Worm (Caenorhabditis elegans) whole organism, late embryonic: ENCODE data around the gene dhhc-6.

Source experiments
- C08G9.2 ChIP-seq: sonication (generic microtip); optimal IDR thresholded peaks from 2 replicates; lab custom pipeline; 2016; ENCODE audit warnings: mild to moderate bottlenecking, missing genetic modification characterization, moderate library complexity, missing compliant biosample characterization
- C38D4.7 ChIP-seq: fragments of 200-800 bp; sonication (Bioruptor generic); optimal IDR thresholded peaks from 2 replicates; lab custom pipeline; 2018; ENCODE audit warnings: mild to moderate bottlenecking, missing genetic modification characterization, moderate library complexity, missing compliant biosample characterization
- F13H6.1 ChIP-seq: sonication (generic microtip); optimal IDR thresholded peaks from 2 replicates; lab custom pipeline; 2016; ENCODE audit warnings: missing genetic modification characterization, missing compliant biosample characterization
- K02D7.2 ChIP-seq: sonication (generic microtip); optimal IDR thresholded peaks from 2 replicates; lab custom pipeline; 2017; ENCODE audit warnings: mild to moderate bottlenecking, missing genetic modification characterization, missing compliant biosample characterization
- ama-1 ChIP-seq: fragments of 150-350 bp; optimal IDR thresholded peaks from 2 replicates; lab custom pipeline; 2014
- ceh-19 ChIP-seq: fragments of 200-800 bp; sonication (Bioruptor generic); optimal IDR thresholded peaks from 2 replicates; lab custom pipeline; 2018; ENCODE audit warnings: mild to moderate bottlenecking, missing genetic modification characterization, missing compliant biosample characterization
- ceh-22 ChIP-seq: sonication (generic microtip); optimal IDR thresholded peaks from 2 replicates; lab custom pipeline; 2017; ENCODE audit warnings: missing biosample characterization, missing genetic modification characterization
- ceh-31 ChIP-seq: sonication (generic microtip); optimal IDR thresholded peaks from 2 replicates; lab custom pipeline; 2016; ENCODE audit warnings: missing genetic modification characterization, missing compliant biosample characterization
- ceh-34 ChIP-seq: sonication (generic microtip); optimal IDR thresholded peaks from 2 replicates; lab custom pipeline; 2016; ENCODE audit warnings: mild to moderate bottlenecking, missing genetic modification characterization, missing compliant biosample characterization
- ceh-48 ChIP-seq: sonication (generic microtip); optimal IDR thresholded peaks from 2 replicates; lab custom pipeline; 2016; ENCODE audit warnings: missing genetic modification characterization, inconsistent platforms, missing compliant biosample characterization
- ceh-9 ChIP-seq: sonication (generic microtip); optimal IDR thresholded peaks from 2 replicates; lab custom pipeline; 2016; ENCODE audit warnings: mild to moderate bottlenecking, missing genetic modification characterization, inconsistent platforms, missing compliant biosample characterization
- dmd-4 ChIP-seq: sonication (generic microtip); optimal IDR thresholded peaks from 2 replicates; lab custom pipeline; 2016; ENCODE audit warnings: borderline replicate concordance, missing genetic modification characterization, missing compliant biosample characterization
- ets-4 ChIP-seq: sonication (generic microtip); optimal IDR thresholded peaks from 2 replicates; lab custom pipeline; 2016; ENCODE audit warnings: missing genetic modification characterization, missing compliant biosample characterization
- eyg-1 ChIP-seq: sonication (generic microtip); optimal IDR thresholded peaks from 2 replicates; lab custom pipeline; 2016; ENCODE audit warnings: missing genotype, missing genetic modification characterization, missing compliant biosample characterization
- fax-1 ChIP-seq: sonication (generic microtip); optimal IDR thresholded peaks from 2 replicates; lab custom pipeline; 2016; ENCODE audit warnings: missing genotype, missing genetic modification characterization, missing compliant biosample characterization
- fkh-10 ChIP-seq: fragments of 150-350 bp; optimal IDR thresholded peaks from 2 replicates; lab custom pipeline; 2014; ENCODE audit warnings: missing biosample characterization, missing genetic modification reagents, missing genetic modification characterization
- gmeb-2 ChIP-seq: sonication (generic microtip); optimal IDR thresholded peaks from 2 replicates; lab custom pipeline; 2016; ENCODE audit warnings: missing genetic modification characterization, inconsistent platforms, missing compliant biosample characterization
- hlh-13 ChIP-seq: fragments of 200-800 bp; sonication (Bioruptor generic); optimal IDR thresholded peaks from 2 replicates; lab custom pipeline; 2018; ENCODE audit warnings: mild to moderate bottlenecking, missing genetic modification characterization, missing compliant biosample characterization
- hlh-15 ChIP-seq: sonication (generic microtip); optimal IDR thresholded peaks from 2 replicates; lab custom pipeline; 2016; ENCODE audit warnings: missing genetic modification characterization, missing compliant biosample characterization
- hlh-30 ChIP-seq: sonication (generic microtip); optimal IDR thresholded peaks from 2 replicates; lab custom pipeline; 2017; ENCODE audit warnings: antibody characterized with exemption, missing genetic modification characterization, missing compliant biosample characterization; ENCODE audit not compliant: insufficient read depth
- hlh-6 ChIP-seq: sonication (generic microtip); optimal IDR thresholded peaks from 2 replicates; lab custom pipeline; 2016; ENCODE audit warnings: missing genotype, missing genetic modification characterization, missing compliant biosample characterization
- lim-6 ChIP-seq: sonication (generic microtip); optimal IDR thresholded peaks from 2 replicates; lab custom pipeline; 2016; ENCODE audit warnings: missing genetic modification characterization, missing compliant biosample characterization
- lin-11 ChIP-seq: fragments of 200-800 bp; sonication (Bioruptor generic); optimal IDR thresholded peaks from 2 replicates; lab custom pipeline; 2018; ENCODE audit warnings: mild to moderate bottlenecking, missing genetic modification characterization, missing compliant biosample characterization
- nfya-1 ChIP-seq: sonication (generic microtip); optimal IDR thresholded peaks from 2 replicates; lab custom pipeline; 2017; ENCODE audit warnings: missing genetic modification characterization, mild to moderate bottlenecking, missing compliant biosample characterization, antibody characterized with exemption, moderate library complexity
- nhr-11 ChIP-seq: fragments of 150-350 bp; optimal IDR thresholded peaks from 2 replicates; lab custom pipeline; 2014; ENCODE audit warnings: missing biosample characterization, missing genetic modification characterization
- npax-4 ChIP-seq: sonication (generic microtip); optimal IDR thresholded peaks from 2 replicates; lab custom pipeline; 2016; ENCODE audit warnings: missing genetic modification characterization, missing compliant biosample characterization
- odd-2 ChIP-seq: sonication (generic microtip); optimal IDR thresholded peaks from 2 replicates; lab custom pipeline; 2017; ENCODE audit warnings: antibody characterized with exemption, mild to moderate bottlenecking, missing genetic modification characterization, missing compliant biosample characterization
- pag-3 ChIP-seq: sonication (generic microtip); optimal IDR thresholded peaks from 2 replicates; lab custom pipeline; 2016; ENCODE audit warnings: missing compliant biosample characterization, missing genetic modification characterization, borderline replicate concordance
- pax-1 ChIP-seq: fragments of 150-350 bp; optimal IDR thresholded peaks from 2 replicates; lab custom pipeline; 2014; ENCODE audit warnings: missing biosample characterization, missing genetic modification characterization
- pha-4 ChIP-seq: fragments of 150-350 bp; optimal IDR thresholded peaks from 2 replicates; lab custom pipeline; 2018; ENCODE audit warnings: missing biosample characterization, missing genetic modification reagents, missing genetic modification characterization
- pros-1 ChIP-seq: fragments of 150-350 bp; optimal IDR thresholded peaks from 2 replicates; lab custom pipeline; 2014; ENCODE audit warnings: missing biosample characterization, missing genetic modification reagents, missing genetic modification characterization
- rnt-1 ChIP-seq: sonication (generic microtip); optimal IDR thresholded peaks from 2 replicates; lab custom pipeline; 2016; ENCODE audit warnings: missing genetic modification characterization, missing compliant biosample characterization
- sdc-2 ChIP-seq: sonication (generic microtip); optimal IDR thresholded peaks from 2 replicates; lab custom pipeline; 2016; ENCODE audit warnings: missing genotype, missing genetic modification characterization, missing compliant biosample characterization
- sox-2 ChIP-seq: fragments of 200-800 bp; sonication (Bioruptor generic); IDR thresholded peaks from 2 replicates; pipeline ENCODE4 v1.3.6; 2022; ENCODE audit warnings: missing genetic modification reagents, missing genetic modification characterization, missing compliant biosample characterization
- syd-9 ChIP-seq: sonication (generic microtip); optimal IDR thresholded peaks from 2 replicates; lab custom pipeline; 2016; ENCODE audit warnings: mild to moderate bottlenecking, missing genetic modification characterization, moderate library complexity, missing compliant biosample characterization
- tbx-2 ChIP-seq: sonication (generic microtip); optimal IDR thresholded peaks from 2 replicates; lab custom pipeline; 2016; ENCODE audit warnings: missing genetic modification characterization, missing compliant biosample characterization
- tbx-7 ChIP-seq: sonication (generic microtip); optimal IDR thresholded peaks from 2 replicates; lab custom pipeline; 2016; ENCODE audit warnings: missing genotype, missing genetic modification characterization, missing compliant biosample characterization
- ttx-3 ChIP-seq: sonication (generic microtip); optimal IDR thresholded peaks from 2 replicates; lab custom pipeline; 2016; ENCODE audit warnings: missing genetic modification reagents, missing genetic modification characterization, missing compliant biosample characterization
- unc-42 ChIP-seq: sonication (generic microtip); optimal IDR thresholded peaks from 2 replicates; lab custom pipeline; 2016; ENCODE audit warnings: missing genotype, missing genetic modification characterization, missing compliant biosample characterization
- zip-5 ChIP-seq: sonication (generic microtip); optimal IDR thresholded peaks from 2 replicates; lab custom pipeline; 2016; ENCODE audit warnings: missing genetic modification characterization, missing compliant biosample characterization

dhhc-6 gene

ce11 chrIV:12124314-12125084 lies at the start of gene dhhc-6:
dhhc-6 (plus strand) TSS chrIV:12124952.
- TF ChIP-seq pag-3 (tag; lab: Kevin White, UChicago) (no peak), eyg-1 (tag; lab: Kevin White, UChicago) (no peak), npax-4 (tag; lab: Kevin White, UChicago) (no peak), pax-1 (tag; lab: Kevin White, UChicago) (no peak), syd-9 (tag; lab: Kevin White, UChicago) (no peak), fax-1 (tag; lab: Kevin White, UChicago) (no peak), F13H6.1 (no peak), ttx-3 (no peak), lin-11 (tag; lab: Kevin White, UChicago) (no peak), ceh-48 (tag; lab: Kevin White, UChicago) (no peak), fkh-10 (GFP tag; lab: Kevin White, UChicago) (no peak), sox-2 (GFP tag; lab: Robert Waterston, UW) (no peak), hlh-15 (tag; lab: Kevin White, UChicago) (no peak), sdc-2 (no peak), tbx-7 (no peak)

- TF ChIP-seq ceh-19 (GFP tag; lab: Kevin White, UChicago): no peak
- no peak for TF ChIP-seq pax-1 (tag; lab: Kevin White, UChicago)
- no peak for TF ChIP-seq hlh-13 (GFP tag; lab: Kevin White, UChicago)
- TF ChIP-seq ceh-22 (tag; lab: Kevin White, UChicago): no peak
- TF ChIP-seq pag-3 (tag; lab: Kevin White, UChicago): no peak
- no peak for TF ChIP-seq tbx-2 (tag; lab: Kevin White, UChicago)
- no peak for TF ChIP-seq F13H6.1
- TF ChIP-seq sox-2 (GFP tag; lab: Robert Waterston, UW): no peak
- TF ChIP-seq ceh-34 (tag; lab: Kevin White, UChicago): no peak
- TF ChIP-seq ama-1 (lab: Kevin White, UChicago): no peak
- no peak for TF ChIP-seq C08G9.2 (tag; lab: Kevin White, UChicago)
- no peak for TF ChIP-seq C38D4.7 (GFP tag; lab: Kevin White, UChicago)
- TF ChIP-seq K02D7.2 (tag; lab: Kevin White, UChicago): no peak
Observed at ce11 chrIV:12075497-12075896, 49.3 kb upstream of the dhhc-6 start, which contains the start of gene K08E4.7. K08E4.7 (plus strand) TSS chrIV:12075797.

ce11 chrIV:12078112-12078812 lies 46.5 kb upstream of the dhhc-6 start, which contains the start of gene tmed-1:
tmed-1 (minus strand) TSS chrIV:12078162.
- TF ChIP-seq ceh-31 (tag; lab: Kevin White, UChicago) (no peak), hlh-6 (tag; lab: Kevin White, UChicago) (no peak), rnt-1 (no peak), zip-5 (no peak), pha-4 (tag; lab: Kevin White, UChicago) (no peak), dmd-4 (tag; lab: Kevin White, UChicago) (no peak), nfya-1 (no peak), ceh-22 (tag; lab: Kevin White, UChicago) (no peak)

ce11 chrIV:12078907-12079523 lies 45.7 kb upstream of the dhhc-6 start, which contains the start of gene lex-1:
lex-1 (plus strand) TSS chrIV:12079473.
- peak; percentile 27 for TF ChIP-seq unc-42 (tag; lab: Kevin White, UChicago)
- TF ChIP-seq gmeb-2 (tag; lab: Kevin White, UChicago): no peak
- no peak for TF ChIP-seq K02D7.2 (tag; lab: Kevin White, UChicago)
- no peak for TF ChIP-seq fkh-10 (GFP tag; lab: Kevin White, UChicago)
- TF ChIP-seq nfya-1: peak; percentile 38
- TF ChIP-seq ceh-9 (tag; lab: Kevin White, UChicago): no peak
- TF ChIP-seq pros-1 (tag; lab: Kevin White, UChicago): no peak
- TF ChIP-seq tbx-2 (tag; lab: Kevin White, UChicago): no peak
- TF ChIP-seq odd-2 (tag; lab: Kevin White, UChicago): no peak
- TF ChIP-seq zip-5: no peak
- TF ChIP-seq ets-4 (tag; lab: Kevin White, UChicago): no peak
- TF ChIP-seq nhr-11 (tag; lab: Kevin White, UChicago): no peak
- peak; percentile 75 for TF ChIP-seq hlh-30 (tag; lab: Kevin White, UChicago)
- TF ChIP-seq ceh-31 (tag; lab: Kevin White, UChicago): peak; percentile 26
- TF ChIP-seq lim-6 (tag; lab: Kevin White, UChicago): no peak
- no peak for TF ChIP-seq syd-9 (tag; lab: Kevin White, UChicago)
